Worm (Caenorhabditis elegans) whole organism, L4 larva: ENCODE measurements around the gene srh-212.

Experiments used
- F26F4.8 ChIP-seq: fragments of 200-800 bp; sonication (Bioruptor generic); conservative IDR thresholded peaks from 2 replicates; pipeline ENCODE4 v1.3.6; 2022; ENCODE audit warnings: missing genetic modification characterization, missing compliant biosample characterization
- F44E2.7 ChIP-seq: fragments of 200-800 bp; sonication (Bioruptor generic); IDR thresholded peaks from 2 replicates; pipeline ENCODE4 v2.1.2; 2022; ENCODE audit warnings: missing genetic modification characterization, missing compliant biosample characterization
- F49E8.2 ChIP-seq: sonication (generic microtip); optimal IDR thresholded peaks from 2 replicates; lab custom pipeline; 2016; ENCODE audit warnings: missing compliant biosample characterization, mild to moderate bottlenecking, missing genetic modification characterization, borderline replicate concordance
- T20F7.1 ChIP-seq: fragments of 200-800 bp; sonication (Bioruptor generic); optimal IDR thresholded peaks from 2 replicates; lab custom pipeline; 2018; ENCODE audit warnings: mild to moderate bottlenecking, missing genetic modification characterization, missing compliant biosample characterization
- T26A8.4 ChIP-seq: fragments of 200-800 bp; sonication (Bioruptor generic); IDR thresholded peaks from 2 replicates; pipeline ENCODE4 v1.3.6; 2022; ENCODE audit warnings: missing genetic modification characterization, missing compliant biosample characterization
- Y48G9A.11 ChIP-seq: fragments of 200-800 bp; sonication (Bioruptor generic); IDR thresholded peaks from 2 replicates; pipeline ENCODE4 v1.3.6; 2022; ENCODE audit warnings: missing genetic modification reagents, missing genetic modification characterization, missing compliant biosample characterization
- Y75B8A.6 ChIP-seq: fragments of 200-800 bp; sonication (Bioruptor generic); IDR thresholded peaks from 2 replicates; pipeline ENCODE4 v1.3.6; 2022; ENCODE audit warnings: missing genetic modification reagents, missing genetic modification characterization, missing compliant biosample characterization
- ZK337.2 ChIP-seq: fragments of 200-800 bp; sonication (Bioruptor generic); IDR thresholded peaks from 2 replicates; pipeline ENCODE4 v1.3.6; 2022; ENCODE audit warnings: missing genetic modification reagents, missing genetic modification characterization, missing compliant biosample characterization
- ceh-32 ChIP-seq: sonication (generic microtip); optimal IDR thresholded peaks from 2 replicates; lab custom pipeline; 2016; ENCODE audit warnings: mild to moderate bottlenecking, missing genetic modification characterization, missing compliant biosample characterization; ENCODE audit not compliant: poor library complexity
- ceh-62 ChIP-seq: sonication (generic microtip); optimal IDR thresholded peaks from 2 replicates; lab custom pipeline; 2017; ENCODE audit warnings: missing biosample characterization, missing genetic modification characterization
- ceh-82 ChIP-seq: sonication (generic microtip); optimal IDR thresholded peaks from 2 replicates; lab custom pipeline; 2017; ENCODE audit warnings: missing biosample characterization, missing genetic modification characterization
- ctbp-1 ChIP-seq: fragments of 200-800 bp; sonication (Bioruptor generic); IDR thresholded peaks from 2 replicates; pipeline ENCODE4 v1.3.6; 2022; ENCODE audit warnings: missing genetic modification reagents, missing genetic modification characterization, missing compliant biosample characterization
- daf-12 ChIP-seq: fragments of 150-350 bp; optimal IDR thresholded peaks from 2 replicates; lab custom pipeline; 2014; ENCODE audit warnings: missing biosample characterization, missing genetic modification reagents, missing genetic modification characterization
- daf-16 ChIP-seq, 3 experiments: sonication (generic microtip); optimal IDR thresholded peaks; 2 replicates each; lab custom pipeline; 2016 to 2017; ENCODE audit warnings: missing genetic modification characterization in 3 of 3, missing genetic modification reagents in 3 of 3, mild to moderate bottlenecking in 2 of 3, missing compliant biosample characterization in 2 of 3, missing biosample characterization in 1 of 3, moderate library complexity in 1 of 3
- daf-19 ChIP-seq: fragments of 200-800 bp; sonication (Bioruptor generic); conservative IDR thresholded peaks from 2 replicates; pipeline ENCODE4 v1.3.6; 2022; ENCODE audit warnings: missing genetic modification characterization, missing compliant biosample characterization
- dmd-6 ChIP-seq: fragments of 200-800 bp; sonication (Bioruptor generic); IDR thresholded peaks from 2 replicates; pipeline ENCODE4 v1.3.6; 2022; ENCODE audit warnings: missing genetic modification reagents, missing genetic modification characterization, missing compliant biosample characterization
- dpl-1 ChIP-seq: fragments of 150-350 bp; optimal IDR thresholded peaks from 2 replicates; lab custom pipeline; 2014; ENCODE audit warnings: missing biosample characterization, missing genetic modification reagents, missing genetic modification characterization
- duxl-1 ChIP-seq: sonication (generic microtip); optimal IDR thresholded peaks from 2 replicates; lab custom pipeline; 2016; ENCODE audit warnings: mild to moderate bottlenecking, missing genetic modification characterization, moderate library complexity, missing compliant biosample characterization; ENCODE audit not compliant: poor library complexity
- dve-1 ChIP-seq: sonication (generic microtip); optimal IDR thresholded peaks from 2 replicates; lab custom pipeline; 2017; ENCODE audit warnings: antibody characterized with exemption, mild to moderate bottlenecking, missing genetic modification characterization, missing compliant biosample characterization; ENCODE audit not compliant: insufficient read depth
- egl-27 ChIP-seq: sonication (generic microtip); optimal IDR thresholded peaks from 3 replicates; lab custom pipeline; 2017; ENCODE audit warnings: missing biosample characterization, missing genetic modification reagents, missing genetic modification characterization
- fos-1 ChIP-seq: fragments of 150-350 bp; optimal IDR thresholded peaks from 2 replicates; lab custom pipeline; 2014; ENCODE audit warnings: missing biosample characterization, missing genetic modification characterization
- hmg-1.1 ChIP-seq: fragments of 200-800 bp; sonication (Bioruptor generic); IDR thresholded peaks from 2 replicates; pipeline ENCODE4 v1.3.6; 2022; ENCODE audit warnings: missing genetic modification reagents, missing genetic modification characterization, missing compliant biosample characterization
- lim-7 ChIP-seq: fragments of 200-800 bp; sonication (Bioruptor generic); IDR thresholded peaks from 2 replicates; pipeline ENCODE4 v1.3.6; 2022; ENCODE audit warnings: missing genetic modification characterization, missing compliant biosample characterization
- lin-29 ChIP-seq: fragments of 200-800 bp; sonication (Bioruptor generic); IDR thresholded peaks from 2 replicates; pipeline ENCODE4 v1.3.6; 2022; ENCODE audit warnings: missing genetic modification reagents, missing genetic modification characterization, missing compliant biosample characterization
- lin-38 ChIP-seq: fragments of 200-800 bp; sonication (Bioruptor generic); IDR thresholded peaks from 2 replicates; pipeline ENCODE4 v1.3.6; 2022; ENCODE audit warnings: missing genetic modification reagents, missing genetic modification characterization, missing compliant biosample characterization
- lir-3 ChIP-seq: sonication (generic microtip); optimal IDR thresholded peaks from 2 replicates; lab custom pipeline; 2016; ENCODE audit warnings: mild to moderate bottlenecking, missing genetic modification characterization, missing compliant biosample characterization
- lsy-2 ChIP-seq, 2 experiments: fragments of 150-350 bp in 1 of 2; sonication (generic microtip) in 1 of 2; optimal IDR thresholded peaks; 2 replicates each; lab custom pipeline; 2014 to 2017; ENCODE audit warnings: missing biosample characterization in 2 of 2, missing genetic modification characterization in 2 of 2
- madf-5 ChIP-seq, 2 experiments: fragments of 200-800 bp; sonication (Bioruptor generic); IDR thresholded peaks; 2 replicates each; pipeline ENCODE4 v1.3.6; 2022; ENCODE audit warnings: missing compliant biosample characterization in 2 of 2, missing genetic modification characterization in 2 of 2
- madf-9 ChIP-seq: fragments of 200-800 bp; sonication (Bioruptor generic); conservative IDR thresholded peaks from 2 replicates; pipeline ENCODE4 v1.3.6; 2022; ENCODE audit warnings: missing genetic modification reagents, missing genetic modification characterization, missing compliant biosample characterization
- mdt-29 ChIP-seq: fragments of 200-800 bp; sonication (Bioruptor generic); IDR thresholded peaks from 2 replicates; pipeline ENCODE4 v1.3.6; 2022; ENCODE audit warnings: missing genetic modification reagents, missing genetic modification characterization, missing compliant biosample characterization
- nhr-10 ChIP-seq: fragments of 150-350 bp; optimal IDR thresholded peaks from 2 replicates; lab custom pipeline; 2014; ENCODE audit warnings: missing biosample characterization, missing genetic modification characterization
- nhr-102 ChIP-seq: sonication (generic microtip); optimal IDR thresholded peaks from 2 replicates; lab custom pipeline; 2016; ENCODE audit warnings: mild to moderate bottlenecking, missing genetic modification characterization, moderate library complexity, missing compliant biosample characterization
- nhr-237 ChIP-seq: sonication (generic microtip); optimal IDR thresholded peaks from 2 replicates; lab custom pipeline; 2017; ENCODE audit warnings: missing biosample characterization, missing genetic modification characterization
- nhr-25 ChIP-seq: sonication (generic microtip); optimal IDR thresholded peaks from 2 replicates; lab custom pipeline; 2017; ENCODE audit warnings: missing genetic modification characterization, mild to moderate bottlenecking, missing compliant biosample characterization, antibody characterized with exemption, moderate library complexity, borderline replicate concordance; ENCODE audit not compliant: insufficient read depth
- nhr-42 ChIP-seq: fragments of 200-800 bp; sonication (Bioruptor generic); IDR thresholded peaks from 2 replicates; pipeline ENCODE4 v1.3.6; 2022; ENCODE audit warnings: missing genetic modification characterization, missing compliant biosample characterization
- nhr-48 ChIP-seq: sonication (generic microtip); optimal IDR thresholded peaks from 2 replicates; lab custom pipeline; 2016; ENCODE audit warnings: mild to moderate bottlenecking, missing genetic modification characterization, missing compliant biosample characterization
- nhr-6 ChIP-seq: fragments of 150-350 bp; optimal IDR thresholded peaks from 2 replicates; lab custom pipeline; 2014; ENCODE audit warnings: missing biosample characterization, missing genetic modification characterization
- nhr-77 ChIP-seq: fragments of 150-350 bp; optimal IDR thresholded peaks from 2 replicates; lab custom pipeline; 2014; ENCODE audit warnings: missing biosample characterization, missing genetic modification characterization
- pha-4 ChIP-seq, 2 experiments: fragments of 150-350 bp in 1 of 2; fragments of 200-800 bp in 1 of 2; sonication (Bioruptor generic) in 1 of 2; IDR thresholded peaks in 1 of 2; optimal IDR thresholded peaks in 1 of 2; 2 replicates each; pipeline versions ENCODE4 v1.3.6 to Lab custom; 2014 to 2022; ENCODE audit warnings: missing genetic modification characterization in 2 of 2, missing genetic modification reagents in 2 of 2, missing biosample characterization in 1 of 2, missing compliant biosample characterization in 1 of 2
- php-3 ChIP-seq: fragments of 200-800 bp; sonication (Bioruptor generic); IDR thresholded peaks from 2 replicates; pipeline ENCODE4 v1.3.6; 2022; ENCODE audit warnings: missing genetic modification reagents, missing genetic modification characterization, missing compliant biosample characterization
- rbr-2 ChIP-seq: sonication (generic microtip); optimal IDR thresholded peaks from 2 replicates; lab custom pipeline; 2016; ENCODE audit warnings: missing genotype, missing genetic modification characterization, missing compliant biosample characterization
- set-16 ChIP-seq: fragments of 200-800 bp; sonication (Bioruptor generic); IDR thresholded peaks from 2 replicates; pipeline ENCODE4 v1.3.6; 2022; ENCODE audit warnings: missing genetic modification reagents, missing genetic modification characterization, missing compliant biosample characterization
- snpc-1.2 ChIP-seq: fragments of 200-800 bp; sonication (Bioruptor generic); IDR thresholded peaks from 2 replicates; pipeline ENCODE4 v1.3.6; 2022; ENCODE audit warnings: missing genetic modification reagents, missing genetic modification characterization, missing compliant biosample characterization
- snpc-4 ChIP-seq: fragments of 150-350 bp; optimal IDR thresholded peaks from 2 replicates; lab custom pipeline; 2014; ENCODE audit warnings: missing biosample characterization, missing genetic modification characterization
- tag-97 ChIP-seq: fragments of 200-800 bp; sonication (Bioruptor generic); IDR thresholded peaks from 2 replicates; pipeline ENCODE4 v1.3.6; 2022; ENCODE audit warnings: missing genetic modification characterization, missing compliant biosample characterization
- unc-130 ChIP-seq: sonication (generic microtip); optimal IDR thresholded peaks from 2 replicates; lab custom pipeline; 2016; ENCODE audit warnings: missing genetic modification reagents, missing genetic modification characterization, missing compliant biosample characterization
- unc-39 ChIP-seq: sonication (generic microtip); optimal IDR thresholded peaks from 2 replicates; lab custom pipeline; 2017; ENCODE audit warnings: missing biosample characterization, missing genetic modification characterization
- zag-1 ChIP-seq: fragments of 150-350 bp; optimal IDR thresholded peaks from 2 replicates; lab custom pipeline; 2014; ENCODE audit warnings: missing biosample characterization, missing genetic modification characterization
- zip-11 ChIP-seq: fragments of 200-800 bp; sonication (Bioruptor generic); IDR thresholded peaks from 2 replicates; pipeline ENCODE4 v1.3.6; 2022; ENCODE audit warnings: missing genetic modification characterization, missing compliant biosample characterization
- zip-2 ChIP-seq: fragments of 150-350 bp; optimal IDR thresholded peaks from 2 replicates; lab custom pipeline; 2014; ENCODE audit warnings: missing biosample characterization, missing genetic modification characterization

The srh-212 gene

DNA sequence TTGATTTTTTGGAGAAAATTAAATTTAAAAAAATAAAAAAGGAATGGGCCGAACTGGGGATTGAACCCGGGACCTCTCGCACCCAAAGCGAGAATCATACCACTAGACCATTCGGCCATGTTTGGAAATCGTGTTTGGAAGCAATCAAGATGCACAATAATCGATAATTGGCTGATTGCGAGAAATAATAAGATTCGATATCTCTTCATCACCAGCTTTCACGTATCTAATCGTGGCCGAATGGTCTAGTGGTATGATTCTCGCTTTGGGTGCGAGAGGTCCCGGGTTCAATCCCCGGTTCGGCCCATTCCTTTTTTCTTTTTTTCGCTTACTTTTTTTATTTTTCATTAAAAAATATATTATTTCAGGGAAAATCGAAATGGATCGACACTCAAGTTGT lies 14.9 kb downstream of the srh-212 start (continued):
- TF ChIP-seq nhr-42 (GFP tag; lab: Robert Waterston, UW) (no peak), ctbp-1 (GFP tag; lab: Robert Waterston, UW) (no peak), Y75B8A.6 (GFP tag; lab: Robert Waterston, UW) (no peak), lin-29 (GFP tag; lab: Robert Waterston, UW) (no peak), dve-1 (tag; lab: Kevin White, UChicago) (peak; percentile 8), dmd-6 (GFP tag; lab: Robert Waterston, UW) (peak; percentile 8; the same call in 1 of the 2 replicates), F49E8.2 (tag; lab: Kevin White, UChicago) (peak; percentile 62), madf-5 (GFP tag; IDR thresholded peaks at IDR 0.05; lab: Robert Waterston, UW) (peak; percentile 55 to 60; a peak in 1 of 4 replicates), Y48G9A.11 (GFP tag; lab: Robert Waterston, UW) (peak; percentile 70; the same call in 1 of the 2 replicates), nhr-10 (tag; lab: Kevin White, UChicago) (no peak), F44E2.7 (GFP tag; lab: Robert Waterston, UW) (0 out of 2 replicates have a peak, but pooled peaks have one; percentile 7), ceh-62 (tag; lab: Kevin White, UChicago) (no peak), F26F4.8 (GFP tag; lab: Robert Waterston, UW) (peak; percentile 76), lir-3 (tag; lab: Kevin White, UChicago) (no peak), hmg-1.1 (GFP tag; lab: Robert Waterston, UW) (no peak), rbr-2 (tag; lab: Kevin White, UChicago) (no peak), snpc-4 (tag; lab: Kevin White, UChicago) (no peak), daf-16 (GFP tag; optimal IDR thresholded peaks at IDR 0.05; lab: Kevin White, UChicago) (no peak), daf-16 (tag; optimal IDR thresholded peaks at IDR 0.05; lab: Kevin White, UChicago) (no peak), fos-1 (no peak), ceh-32 (no peak), lim-7 (GFP tag; lab: Robert Waterston, UW) (peak; percentile 80), zip-2 (no peak), pha-4 (GFP tag; IDR thresholded peaks at IDR 0.05; lab: Robert Waterston, UW) (peak; percentile 75; the same call in 1 of the 2 replicates), pha-4 (tag; optimal IDR thresholded peaks at IDR 0.05; lab: Kevin White, UChicago) (no peak), snpc-1.2 (GFP tag; lab: Robert Waterston, UW) (peak; percentile 72), lin-38 (GFP tag; lab: Robert Waterston, UW) (peak; percentile 70; the same call in 1 of the 2 replicates), madf-9 (GFP tag; lab: Robert Waterston, UW) (0 out of 2 replicates have a peak, but pooled peaks have one; percentile 4), unc-130 (GFP tag; lab: Kevin White, UChicago) (no peak), dpl-1 (GFP tag; lab: Kevin White, UChicago) (no peak), daf-12 (tag; lab: Kevin White, UChicago) (no peak), nhr-48 (tag; lab: Kevin White, UChicago) (peak; percentile 20), daf-19 (no peak), unc-39 (tag; lab: Kevin White, UChicago) (no peak), nhr-6 (tag; lab: Kevin White, UChicago) (no peak), duxl-1 (tag; lab: Kevin White, UChicago) (peak; percentile 25), php-3 (no peak), mdt-29 (no peak), ZK337.2 (GFP tag; lab: Robert Waterston, UW) (0 out of 2 replicates have a peak, but pooled peaks have one; percentile 16), zip-11 (no peak), egl-27 (no peak), set-16 (GFP tag; lab: Robert Waterston, UW) (no peak), nhr-77 (tag; lab: Kevin White, UChicago) (no peak), ceh-82 (tag; lab: Kevin White, UChicago) (no peak), nhr-237 (no peak), T20F7.1 (GFP tag; lab: Kevin White, UChicago) (no peak), tag-97 (no peak), nhr-25 (no peak), nhr-102 (tag; lab: Kevin White, UChicago) (peak; percentile 1), lsy-2 (tag; optimal IDR thresholded peaks at IDR 0.05; lab: Kevin White, UChicago) (peak in 1 of 2 experiments; percentile 35), T26A8.4 (peak; percentile 49), zag-1 (tag; lab: Kevin White, UChicago) (no peak)
